Worm (Caenorhabditis elegans) whole organism, L4 larva: Measurements from ENCODE around the gene seld-1.
A peak's percentile ranks its signal among the peaks of the same experiment; 100 is the strongest.

ENCODE experiments used
- D1046.2 ChIP-seq: fragments of 200-800 bp; sonication (Bioruptor generic); IDR thresholded peaks from 2 replicates; pipeline ENCODE4 v1.3.6; 2022; ENCODE audit warnings: missing genetic modification characterization, missing compliant biosample characterization
- F10B5.3 ChIP-seq: sonication (generic microtip); optimal IDR thresholded peaks from 2 replicates; lab custom pipeline; 2016; ENCODE audit warnings: mild to moderate bottlenecking, missing genetic modification characterization, missing compliant biosample characterization
- F37D6.2 ChIP-seq: sonication (generic microtip); optimal IDR thresholded peaks from 2 replicates; lab custom pipeline; 2016; ENCODE audit warnings: mild to moderate bottlenecking, missing genetic modification characterization, missing compliant biosample characterization
- F49E8.2 ChIP-seq: sonication (generic microtip); optimal IDR thresholded peaks from 2 replicates; lab custom pipeline; 2016; ENCODE audit warnings: missing compliant biosample characterization, mild to moderate bottlenecking, missing genetic modification characterization, borderline replicate concordance
- T20F7.1 ChIP-seq: fragments of 200-800 bp; sonication (Bioruptor generic); optimal IDR thresholded peaks from 2 replicates; lab custom pipeline; 2018; ENCODE audit warnings: mild to moderate bottlenecking, missing genetic modification characterization, missing compliant biosample characterization
- Y105C5A.15 ChIP-seq: fragments of 200-800 bp; sonication (Bioruptor generic); IDR thresholded peaks from 2 replicates; pipeline ENCODE4 v1.3.6; 2022; ENCODE audit warnings: missing genetic modification characterization, missing compliant biosample characterization
- aha-1 ChIP-seq: fragments of 150-350 bp; peaks from one replicate; lab custom pipeline; 2014; ENCODE audit warnings: missing biosample characterization, missing genetic modification characterization
- arid-1 ChIP-seq: fragments of 200-800 bp; sonication (Bioruptor generic); conservative IDR thresholded peaks from 2 replicates; pipeline ENCODE4 v1.3.6; 2022; ENCODE audit warnings: missing genetic modification reagents, missing genetic modification characterization, missing compliant biosample characterization
- attf-4 ChIP-seq: sonication (generic microtip); optimal IDR thresholded peaks from 3 replicates; lab custom pipeline; 2017; ENCODE audit warnings: missing biosample characterization, missing genetic modification characterization
- ceh-28 ChIP-seq: fragments of 150-350 bp; optimal IDR thresholded peaks from 2 replicates; lab custom pipeline; 2014; ENCODE audit warnings: missing biosample characterization, missing genetic modification reagents, missing genetic modification characterization
- ceh-44 ChIP-seq: fragments of 200-800 bp; sonication (Bioruptor generic); IDR thresholded peaks from 2 replicates; pipeline ENCODE4 v1.3.6; 2022; ENCODE audit warnings: missing genetic modification reagents, missing genetic modification characterization, missing compliant biosample characterization
- ceh-62 ChIP-seq: sonication (generic microtip); optimal IDR thresholded peaks from 2 replicates; lab custom pipeline; 2017; ENCODE audit warnings: missing biosample characterization, missing genetic modification characterization
- ceh-82 ChIP-seq: sonication (generic microtip); optimal IDR thresholded peaks from 2 replicates; lab custom pipeline; 2017; ENCODE audit warnings: missing biosample characterization, missing genetic modification characterization
- daf-16 ChIP-seq, 3 experiments: sonication (generic microtip); optimal IDR thresholded peaks; 2 replicates each; lab custom pipeline; 2016 to 2017; ENCODE audit warnings: missing genetic modification characterization in 3 of 3, missing genetic modification reagents in 3 of 3, mild to moderate bottlenecking in 2 of 3, missing compliant biosample characterization in 2 of 3, missing biosample characterization in 1 of 3, moderate library complexity in 1 of 3
- daf-8 ChIP-seq: fragments of 200-800 bp; sonication (Bioruptor generic); IDR thresholded peaks from 2 replicates; pipeline ENCODE4 v1.3.6; 2022; ENCODE audit warnings: missing genetic modification characterization, missing compliant biosample characterization
- egl-27 ChIP-seq: sonication (generic microtip); optimal IDR thresholded peaks from 3 replicates; lab custom pipeline; 2017; ENCODE audit warnings: missing biosample characterization, missing genetic modification reagents, missing genetic modification characterization
- gei-8 ChIP-seq: fragments of 200-800 bp; sonication (Bioruptor generic); optimal IDR thresholded peaks from 2 replicates; lab custom pipeline; 2018; ENCODE audit warnings: mild to moderate bottlenecking, missing genetic modification characterization, missing compliant biosample characterization
- hif-1 ChIP-seq, 2 experiments: sonication (generic microtip); optimal IDR thresholded peaks; 2 replicates each; lab custom pipeline; 2016 to 2017; ENCODE audit warnings: missing compliant biosample characterization in 2 of 2, missing genetic modification characterization in 2 of 2, missing genetic modification reagents in 2 of 2, missing genotype in 2 of 2, mild to moderate bottlenecking in 1 of 2
- hlh-30 ChIP-seq: sonication (generic microtip); optimal IDR thresholded peaks from 2 replicates; lab custom pipeline; 2017; ENCODE audit warnings: antibody characterized with exemption, mild to moderate bottlenecking, missing genetic modification characterization, missing compliant biosample characterization; ENCODE audit not compliant: insufficient read depth
- hmg-1.1 ChIP-seq: fragments of 200-800 bp; sonication (Bioruptor generic); IDR thresholded peaks from 2 replicates; pipeline ENCODE4 v1.3.6; 2022; ENCODE audit warnings: missing genetic modification reagents, missing genetic modification characterization, missing compliant biosample characterization
- lin-1 ChIP-seq: fragments of 200-800 bp; sonication (Bioruptor generic); IDR thresholded peaks from 2 replicates; pipeline ENCODE4 v1.3.6; 2022; ENCODE audit warnings: missing genetic modification reagents, missing genetic modification characterization, missing compliant biosample characterization
- lin-13 ChIP-seq: fragments of 150-350 bp; optimal IDR thresholded peaks from 2 replicates; lab custom pipeline; 2014; ENCODE audit warnings: missing biosample characterization, missing genetic modification reagents, missing genetic modification characterization
- lin-38 ChIP-seq: fragments of 200-800 bp; sonication (Bioruptor generic); IDR thresholded peaks from 2 replicates; pipeline ENCODE4 v1.3.6; 2022; ENCODE audit warnings: missing genetic modification reagents, missing genetic modification characterization, missing compliant biosample characterization
- lin-39 ChIP-seq: fragments of 150-350 bp; optimal IDR thresholded peaks from 2 replicates; lab custom pipeline; 2014; ENCODE audit warnings: missing biosample characterization, missing genetic modification reagents, missing genetic modification characterization
- lsy-2 ChIP-seq, 2 experiments: fragments of 150-350 bp in 1 of 2; sonication (generic microtip) in 1 of 2; optimal IDR thresholded peaks; 2 replicates each; lab custom pipeline; 2014 to 2017; ENCODE audit warnings: missing biosample characterization in 2 of 2, missing genetic modification characterization in 2 of 2
- mep-1 ChIP-seq: fragments of 150-350 bp; sonication (generic microtip); optimal IDR thresholded peaks from 3 replicates; lab custom pipeline; 2014; ENCODE audit warnings: missing biosample characterization, missing genetic modification characterization
- mes-2 ChIP-seq: sonication (generic microtip); optimal IDR thresholded peaks from 2 replicates; lab custom pipeline; 2016; ENCODE audit warnings: missing genotype, mild to moderate bottlenecking, missing genetic modification characterization, missing compliant biosample characterization; ENCODE audit not compliant: poor library complexity, severe bottlenecking
- nhr-41 ChIP-seq: fragments of 200-800 bp; sonication (Bioruptor generic); IDR thresholded peaks from 2 replicates; pipeline ENCODE4 v1.3.6; 2022; ENCODE audit warnings: missing genetic modification reagents, missing genetic modification characterization, missing compliant biosample characterization
- nhr-76 ChIP-seq: fragments of 150-350 bp; optimal IDR thresholded peaks from 2 replicates; lab custom pipeline; 2014; ENCODE audit warnings: missing biosample characterization, missing genetic modification characterization
- nhr-77 ChIP-seq: fragments of 150-350 bp; optimal IDR thresholded peaks from 2 replicates; lab custom pipeline; 2014; ENCODE audit warnings: missing biosample characterization, missing genetic modification characterization
- pha-4 ChIP-seq, 2 experiments: fragments of 150-350 bp in 1 of 2; fragments of 200-800 bp in 1 of 2; sonication (Bioruptor generic) in 1 of 2; IDR thresholded peaks in 1 of 2; optimal IDR thresholded peaks in 1 of 2; 2 replicates each; pipeline versions ENCODE4 v1.3.6 to Lab custom; 2014 to 2022; ENCODE audit warnings: missing genetic modification characterization in 2 of 2, missing genetic modification reagents in 2 of 2, missing biosample characterization in 1 of 2, missing compliant biosample characterization in 1 of 2
- snpc-1.2 ChIP-seq: fragments of 200-800 bp; sonication (Bioruptor generic); IDR thresholded peaks from 2 replicates; pipeline ENCODE4 v1.3.6; 2022; ENCODE audit warnings: missing genetic modification reagents, missing genetic modification characterization, missing compliant biosample characterization
- snpc-4 ChIP-seq: fragments of 150-350 bp; optimal IDR thresholded peaks from 2 replicates; lab custom pipeline; 2014; ENCODE audit warnings: missing biosample characterization, missing genetic modification characterization
- tag-97 ChIP-seq: fragments of 200-800 bp; sonication (Bioruptor generic); IDR thresholded peaks from 2 replicates; pipeline ENCODE4 v1.3.6; 2022; ENCODE audit warnings: missing genetic modification characterization, missing compliant biosample characterization
- tra-1 ChIP-seq: fragments of 200-800 bp; sonication (Bioruptor generic); IDR thresholded peaks from 2 replicates; pipeline ENCODE4 v1.3.6; 2022; ENCODE audit warnings: missing genetic modification reagents, missing genetic modification characterization, missing compliant biosample characterization
- unc-130 ChIP-seq: sonication (generic microtip); optimal IDR thresholded peaks from 2 replicates; lab custom pipeline; 2016; ENCODE audit warnings: missing genetic modification reagents, missing genetic modification characterization, missing compliant biosample characterization
- unc-62 ChIP-seq, 3 experiments: fragments of 150-350 bp in 1 of 3; sonication (generic microtip); optimal IDR thresholded peaks in 2 of 3; peaks in 1 of 3; 1 replicate in 1 of 3; 2 replicates in 2 of 3; lab custom pipeline; 2014 to 2017; ENCODE audit warnings: missing biosample characterization in 3 of 3, missing genetic modification characterization in 3 of 3, missing genetic modification reagents in 3 of 3, missing genotype in 1 of 3
- zag-1 ChIP-seq: fragments of 150-350 bp; optimal IDR thresholded peaks from 2 replicates; lab custom pipeline; 2014; ENCODE audit warnings: missing biosample characterization, missing genetic modification characterization
- ztf-11 ChIP-seq: fragments of 150-350 bp; optimal IDR thresholded peaks from 2 replicates; lab custom pipeline; 2014; ENCODE audit warnings: missing biosample characterization, missing genetic modification characterization

seld-1 gene

ce11 chrIV:13512112-13512569 is 6.9 kb downstream of the seld-1 start, which contains the start of gene puf-3 (continued):
- TF ChIP-seq mep-1 (tag; lab: Kevin White, UChicago) (no peak), egl-27 (tag; lab: Kevin White, UChicago) (no peak), snpc-1.2 (GFP tag; lab: Robert Waterston, UW) (peak; percentile 94), unc-130 (GFP tag; lab: Kevin White, UChicago) (peak; percentile 63), tra-1 (GFP tag; lab: Robert Waterston, UW) (no peak), zag-1 (tag; lab: Kevin White, UChicago) (no peak), nhr-76 (tag; lab: Kevin White, UChicago) (no peak), tag-97 (no peak)

DNA sequence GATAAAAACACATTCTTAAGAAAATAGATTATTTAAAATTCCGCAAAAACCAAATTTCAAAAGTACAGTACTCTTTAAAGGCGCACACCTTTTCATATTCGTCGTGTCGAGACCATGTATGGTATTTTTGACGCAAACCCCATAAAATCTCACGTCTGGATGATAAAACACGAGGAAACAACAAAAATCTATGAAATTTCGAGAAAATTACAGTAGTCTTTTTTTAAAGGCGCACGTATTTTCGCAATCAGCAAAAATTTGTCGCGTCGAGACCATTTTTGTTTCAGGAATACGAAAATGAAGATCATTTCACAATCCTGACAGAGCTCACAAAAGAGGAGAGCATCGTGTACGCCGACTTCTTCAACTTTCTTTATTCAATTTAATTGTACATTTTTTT is 7.8 kb downstream of the seld-1 start:
- TF ChIP-seq mes-2 (tag; lab: Kevin White, UChicago) (no peak), arid-1 (GFP tag; lab: Robert Waterston, UW) (0 out of 2 replicates have a peak, but pooled peaks have one; percentile 16), snpc-1.2 (GFP tag; lab: Robert Waterston, UW) (peak; percentile 53; the same call in 1 of the 2 replicates), nhr-41 (GFP tag; lab: Robert Waterston, UW) (no peak), unc-62 (GFP tag; optimal IDR thresholded peaks at IDR 0.05 in 1 of 2; lab: Kevin White, UChicago) (peak in 1 of 2 experiments; percentile 23), unc-62 (tag; optimal IDR thresholded peaks at IDR 0.05; lab: Kevin White, UChicago) (no peak), T20F7.1 (no peak), aha-1 (peak; percentile 76), pha-4 (GFP tag; IDR thresholded peaks at IDR 0.05; lab: Robert Waterston, UW) (0 out of 2 replicates have a peak, but pooled peaks have one; percentile 31), pha-4 (tag; optimal IDR thresholded peaks at IDR 0.05; lab: Kevin White, UChicago) (no peak), daf-16 (GFP tag; optimal IDR thresholded peaks at IDR 0.05; lab: Kevin White, UChicago) (no peak), daf-16 (tag; optimal IDR thresholded peaks at IDR 0.05; lab: Kevin White, UChicago) (peak; percentile 23)

DNA sequence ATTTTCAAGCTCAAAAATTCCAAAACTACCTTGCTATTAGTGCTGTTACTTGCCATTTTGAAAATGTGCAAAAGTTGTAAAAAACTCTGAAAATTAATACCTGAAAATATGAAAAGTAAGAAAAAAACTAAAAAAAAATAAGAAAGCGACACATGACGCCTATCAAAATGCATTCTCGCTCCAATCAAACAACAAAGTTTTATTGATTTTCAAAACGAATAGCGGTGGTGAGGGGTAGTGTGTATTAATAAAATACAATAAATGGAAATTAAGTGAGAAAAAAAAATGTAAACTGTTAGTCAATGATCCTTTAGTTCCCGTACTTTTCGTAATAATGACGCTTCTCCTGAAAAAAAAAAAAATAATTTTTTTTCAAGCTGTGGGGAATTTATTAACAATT is 16.5 kb downstream of the seld-1 start, which contains the start of gene dcap-2:
Gene dcap-2 (minus strand): TSS at position 86 of the 400 bp plus-strand sequence.
- TF ChIP-seq unc-62 (GFP tag; optimal IDR thresholded peaks at IDR 0.05 in 1 of 2; lab: Kevin White, UChicago), result no peak
- no peak for TF ChIP-seq unc-62 (tag; optimal IDR thresholded peaks at IDR 0.05; lab: Kevin White, UChicago)
- no peak for TF ChIP-seq lin-39
- no peak for TF ChIP-seq lin-1 (GFP tag; lab: Robert Waterston, UW)
- TF ChIP-seq Y105C5A.15 (GFP tag; lab: Robert Waterston, UW), result no peak
- peak; percentile 53 for TF ChIP-seq lin-38 (GFP tag; lab: Robert Waterston, UW)
- peak in 1 of 2 experiments; percentile 32 for TF ChIP-seq lsy-2 (tag; optimal IDR thresholded peaks at IDR 0.05; lab: Kevin White, UChicago)
- no peak for TF ChIP-seq ceh-62 (tag; lab: Kevin White, UChicago)
- no peak for TF ChIP-seq ztf-11 (tag; lab: Kevin White, UChicago)
- no peak for TF ChIP-seq nhr-77 (tag; lab: Kevin White, UChicago)
- TF ChIP-seq D1046.2 (GFP tag; lab: Robert Waterston, UW), result no peak
- no peak for TF ChIP-seq F37D6.2 (tag; lab: Kevin White, UChicago)
- TF ChIP-seq F10B5.3 (tag; lab: Kevin White, UChicago), result no peak
- no peak for TF ChIP-seq F49E8.2
- TF ChIP-seq daf-8 (GFP tag; lab: Robert Waterston, UW), result no peak
- no peak for TF ChIP-seq egl-27 (tag; lab: Kevin White, UChicago)
- no peak for TF ChIP-seq hif-1 (tag; optimal IDR thresholded peaks at IDR 0.05; lab: Kevin White, UChicago)
- TF ChIP-seq hlh-30, result peak; percentile 81
- peak; percentile 5 for TF ChIP-seq mes-2 (tag; lab: Kevin White, UChicago)
- TF ChIP-seq ceh-82 (tag; lab: Kevin White, UChicago), result no peak
- no peak for TF ChIP-seq gei-8 (GFP tag; lab: Kevin White, UChicago)
- TF ChIP-seq ceh-44, result no peak
- TF ChIP-seq attf-4 (tag; lab: Kevin White, UChicago), result no peak
- TF ChIP-seq T20F7.1, result no peak
- no peak for TF ChIP-seq snpc-4 (tag; lab: Kevin White, UChicago)
- TF ChIP-seq lin-13 (GFP tag; lab: Kevin White, UChicago), result no peak
- no peak for TF ChIP-seq hmg-1.1 (GFP tag; lab: Robert Waterston, UW)
- no peak for TF ChIP-seq ceh-28
